Worm (Caenorhabditis elegans): ENCODE results near the gene C08F11.10.

C08F11.10 gene

DNA sequence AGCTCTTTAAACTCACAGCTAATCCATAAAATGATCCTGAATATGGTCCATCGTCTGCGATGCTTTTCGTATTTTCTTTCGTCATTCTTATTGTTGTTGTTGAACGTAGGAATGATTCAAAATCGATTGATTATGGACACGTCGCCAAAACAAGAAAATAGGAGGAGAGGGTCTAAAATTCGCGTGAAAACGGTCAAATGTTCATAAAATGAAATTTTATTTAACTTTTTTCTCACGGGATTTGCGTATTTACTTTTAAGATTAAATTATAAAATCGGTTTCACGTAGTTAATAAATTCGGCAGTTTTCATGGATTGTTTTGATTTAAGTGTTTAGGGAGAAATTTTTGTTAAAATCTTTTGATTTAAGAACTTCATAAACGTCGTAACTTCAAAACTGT, at the start of gene C08F11.10:
Gene C08F11.10 (minus strand): TSS at position 101 of the 400 bp plus-strand sequence.
- no peak for TF ChIP-seq pbrm-1 (GFP tag; IDR thresholded peaks at IDR 0.05)
- TF ChIP-seq D2030.7 (GFP tag; IDR thresholded peaks at IDR 0.05) = no peak
- no peak for TF ChIP-seq B0261.1 (tag; optimal IDR thresholded peaks at IDR 0.05)
- TF ChIP-seq nhr-27 (tag; optimal IDR thresholded peaks at IDR 0.05) = no peak
- no peak for TF ChIP-seq madf-10 (tag; optimal IDR thresholded peaks at IDR 0.05)

DNA sequence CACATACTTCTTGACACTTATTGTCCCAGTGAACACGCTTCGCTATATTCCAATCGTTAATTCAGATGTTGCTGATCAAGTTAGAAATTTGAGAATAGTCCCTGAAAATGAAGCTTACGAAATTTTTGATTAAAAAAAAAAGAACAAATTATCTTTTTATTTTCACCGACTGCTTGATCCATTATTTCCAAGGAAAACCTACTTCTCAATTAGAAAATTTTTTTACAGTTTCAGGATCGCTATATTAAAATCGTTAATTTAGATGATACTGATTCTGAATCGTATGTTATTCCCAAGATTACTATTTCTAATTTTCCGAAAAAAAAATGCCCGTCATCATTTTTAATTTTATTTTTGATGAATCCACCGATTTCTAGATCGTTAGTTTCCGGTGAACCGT, 49.6 kb upstream of the C08F11.10 start, which contains the start of gene T23G4.127:
Gene T23G4.127 (minus strand): TSS at position 101 of the 400 bp plus-strand sequence.
- no peak for TF ChIP-seq ztf-26 (tag; optimal IDR thresholded peaks at IDR 0.05)
- TF ChIP-seq dpff-1 (tag; optimal IDR thresholded peaks at IDR 0.05) = no peak

DNA sequence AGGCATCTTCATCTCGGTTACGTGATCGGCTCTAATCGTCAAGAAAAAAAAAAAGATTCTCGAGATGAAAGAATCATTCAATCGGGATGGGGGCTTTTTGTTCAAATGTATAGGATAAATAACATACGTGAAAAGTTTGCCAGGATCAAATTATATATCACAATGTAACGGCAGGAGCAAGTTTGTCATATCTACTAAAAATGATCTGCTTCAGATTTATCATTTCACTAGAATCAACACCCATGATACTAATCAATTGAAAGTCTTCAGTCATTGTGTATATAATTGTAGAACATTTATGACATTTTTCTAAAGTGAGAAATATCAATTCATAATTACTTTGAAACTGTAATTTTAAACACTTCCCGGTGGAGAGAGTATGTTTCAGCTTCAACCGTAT, 47.9 kb upstream of the C08F11.10 start:
- TF ChIP-seq tlf-1 (GFP tag; optimal IDR thresholded peaks at IDR 0.05) = no peak
- no peak for TF ChIP-seq let-526 (GFP tag; IDR thresholded peaks at IDR 0.05)
- no peak for TF ChIP-seq ztf-3 (GFP tag; optimal IDR thresholded peaks at IDR 0.05)
- TF ChIP-seq ets-4 (GFP tag; optimal IDR thresholded peaks at IDR 0.05) = no peak
- no peak for TF ChIP-seq gei-17 (GFP tag; optimal IDR thresholded peaks at IDR 0.05)
- no peak for TF ChIP-seq ztf-18 (tag; optimal IDR thresholded peaks at IDR 0.05)
- TF ChIP-seq B0336.3 (GFP tag; IDR thresholded peaks at IDR 0.05) = no peak
- TF ChIP-seq ceh-27 (GFP tag; optimal IDR thresholded peaks at IDR 0.05) = no peak
- TF ChIP-seq nhr-90 (tag; optimal IDR thresholded peaks at IDR 0.05) = no peak
- no peak for TF ChIP-seq Y67H2A.10 (GFP tag; conservative IDR thresholded peaks at IDR 0.05)
- no peak for TF ChIP-seq bed-2 (GFP tag; IDR thresholded peaks at IDR 0.05)
- TF ChIP-seq attf-3 (GFP tag; conservative IDR thresholded peaks at IDR 0.05) = no peak
- no peak for TF ChIP-seq Y79H2A.3 (GFP tag; conservative IDR thresholded peaks at IDR 0.05)
- no peak for TF ChIP-seq hrde-1 (tag; optimal IDR thresholded peaks at IDR 0.05; ENCODE audit: borderline replicate concordance)
- TF ChIP-seq lag-1 (GFP tag; IDR thresholded peaks at IDR 0.05) = no peak
- TF ChIP-seq T26A5.8 (tag; optimal IDR thresholded peaks at IDR 0.05) = no peak
- no peak for TF ChIP-seq hlh-26 (GFP tag; conservative IDR thresholded peaks at IDR 0.05)

DNA sequence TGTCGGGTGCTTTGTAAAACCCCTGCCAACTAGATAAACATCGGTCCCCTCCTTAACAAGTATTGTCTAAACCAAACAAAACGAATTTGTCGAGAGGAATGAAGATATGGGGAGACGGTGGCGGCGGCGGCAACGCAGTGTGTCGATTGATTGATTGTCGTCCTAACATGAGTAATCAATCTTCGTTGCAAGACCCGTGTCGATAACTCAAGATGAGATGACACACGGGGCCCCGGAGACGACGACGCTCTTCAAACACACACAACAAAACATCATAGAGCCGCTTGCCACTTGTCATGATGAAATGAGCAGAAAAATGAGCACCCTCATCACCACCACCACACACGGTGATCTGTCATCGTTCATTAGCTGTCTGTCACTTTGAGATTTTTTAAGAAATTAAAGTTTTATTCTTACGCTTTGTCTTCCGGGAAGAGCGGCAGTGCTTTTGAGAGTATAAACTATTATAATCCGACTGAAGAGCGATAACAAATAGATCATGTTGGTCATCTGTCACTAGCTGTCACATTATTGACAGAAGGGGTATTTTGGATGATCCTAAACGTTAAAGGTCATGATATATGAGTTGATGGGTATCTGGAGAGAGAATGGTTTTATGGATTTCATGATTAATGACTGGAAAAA, 46.8 kb upstream of the C08F11.10 start:
- TF ChIP-seq snpc-4 (GFP tag; optimal IDR thresholded peaks at IDR 0.05) (no peak), snpc-4 (tag; optimal IDR thresholded peaks at IDR 0.05) (peak in 1 of 4 experiments; percentile 8), efl-1 (GFP tag; optimal IDR thresholded peaks at IDR 0.05) (no peak)

DNA sequence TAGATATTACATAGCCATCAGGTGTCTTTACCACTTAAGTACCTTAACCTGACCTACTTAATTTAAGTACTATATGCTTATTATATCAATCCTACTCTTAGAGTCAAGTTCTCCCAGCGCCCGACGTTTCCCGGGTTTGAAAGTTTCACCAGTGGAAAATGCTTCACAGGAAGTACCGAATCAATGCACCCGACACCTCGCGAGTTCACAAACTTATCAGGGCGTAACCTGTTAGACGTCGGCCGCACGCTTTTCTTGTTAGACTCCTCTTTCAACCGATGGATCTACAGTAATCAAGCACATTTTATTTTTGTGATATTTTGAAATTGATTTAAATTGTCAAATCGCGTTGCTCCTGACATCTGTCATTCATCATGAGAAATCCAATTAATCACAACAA, 46.3 kb upstream of the C08F11.10 start:
- TF ChIP-seq snpc-4 (GFP tag; optimal IDR thresholded peaks at IDR 0.05) = no peak
- TF ChIP-seq snpc-4 (tag; optimal IDR thresholded peaks at IDR 0.05) = peak in 2 of 4 experiments; percentile 54 to 67
- TF ChIP-seq Y95B8A.8 (GFP tag; IDR thresholded peaks at IDR 0.05) = no peak

DNA sequence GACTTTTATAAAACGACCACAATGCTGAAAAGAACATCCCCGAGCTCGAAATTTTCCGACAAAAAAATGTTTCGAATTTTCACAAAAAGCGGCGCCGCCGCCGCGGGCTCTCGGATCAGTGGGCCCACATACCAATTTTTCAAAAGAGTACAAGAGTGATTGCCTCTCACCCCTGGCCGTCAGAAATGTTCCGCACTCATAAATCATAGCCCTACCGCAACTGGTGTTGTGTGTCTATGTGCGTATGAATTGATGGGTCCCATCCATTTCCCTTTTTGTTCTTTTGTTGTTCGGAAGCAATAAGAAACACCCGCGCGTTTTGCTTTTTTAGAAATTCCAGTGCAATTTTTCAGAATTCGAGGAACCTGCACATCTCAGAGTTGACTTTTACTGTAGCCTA, 45.6 kb upstream of the C08F11.10 start:
- TF ChIP-seq sdz-38 (tag; optimal IDR thresholded peaks at IDR 0.05) (no peak), cebp-2 (GFP tag; IDR thresholded peaks at IDR 0.05) (0 out of 2 replicates have a peak, but pooled peaks have one; percentile 12), hlh-26 (GFP tag; conservative IDR thresholded peaks at IDR 0.05) (no peak)

All from whole organism, young adult.